Fruit fly (Drosophila melanogaster): ENCODE data around the gene RpL15.

RpL15 gene

dm6 chr3L:27267060-27267805 is at the start of gene RpL15:
Gene RpL15 (plus strand): TSS chr3L:27267255.
- TF ChIP-seq Dll (optimal IDR thresholded peaks at IDR 0.05) (no peak), pan (optimal IDR thresholded peaks at IDR 0.05) (no peak), usp (GFP tag; optimal IDR thresholded peaks at IDR 0.05) (no peak), psq (optimal IDR thresholded peaks at IDR 0.05) (no peak), EcR (GFP tag; optimal IDR thresholded peaks at IDR 0.05) (no peak), CG8478 (optimal IDR thresholded peaks at IDR 0.05) (no peak)

dm6 chr3L:27261987-27262386 is 5.1 kb upstream of the RpL15 start:
- TF ChIP-seq CG8478 (optimal IDR thresholded peaks at IDR 0.05), result no peak
- no peak for TF ChIP-seq psq (optimal IDR thresholded peaks at IDR 0.05)
- TF ChIP-seq pan (optimal IDR thresholded peaks at IDR 0.05), result no peak
- no peak for TF ChIP-seq Dll (optimal IDR thresholded peaks at IDR 0.05)
- TF ChIP-seq usp (GFP tag; optimal IDR thresholded peaks at IDR 0.05), result no peak
- TF ChIP-seq EcR (GFP tag; optimal IDR thresholded peaks at IDR 0.05), result no peak

DNA sequence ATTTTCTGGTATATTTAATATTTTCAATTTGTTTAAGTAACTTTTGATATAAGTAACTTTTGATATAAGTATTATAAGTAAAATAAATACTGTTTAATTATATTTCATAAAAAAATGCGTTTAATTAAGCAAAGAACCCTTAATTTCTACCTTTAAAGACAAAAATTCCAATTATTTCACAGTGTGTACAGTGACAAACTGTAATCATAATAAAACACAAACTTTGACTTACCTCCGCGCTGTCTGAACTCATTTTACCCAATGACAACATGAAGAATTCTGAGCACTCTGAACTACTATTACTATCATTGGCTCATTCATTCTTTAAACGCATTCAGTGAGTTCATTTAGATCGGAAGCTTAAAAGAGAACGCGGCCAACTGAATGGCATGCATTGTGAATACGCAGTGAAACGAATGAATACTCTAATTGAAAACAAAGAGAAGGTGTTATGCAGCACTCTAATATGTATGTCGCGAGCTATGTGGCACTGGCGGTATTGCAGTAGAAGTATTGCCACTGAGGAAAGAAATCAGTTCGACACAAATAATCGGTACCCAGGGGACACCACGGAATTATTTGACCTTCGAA is 2.6 kb upstream of the RpL15 start:
- TF ChIP-seq Dll (optimal IDR thresholded peaks at IDR 0.05), result no peak
- TF ChIP-seq pan (optimal IDR thresholded peaks at IDR 0.05), result no peak
- TF ChIP-seq psq (optimal IDR thresholded peaks at IDR 0.05), result no peak
- TF ChIP-seq usp (GFP tag; optimal IDR thresholded peaks at IDR 0.05), result no peak
- no peak for TF ChIP-seq EcR (GFP tag; optimal IDR thresholded peaks at IDR 0.05)
- TF ChIP-seq CG8478 (optimal IDR thresholded peaks at IDR 0.05), result no peak

- no peak for TF ChIP-seq Dll (optimal IDR thresholded peaks at IDR 0.05)
- TF ChIP-seq usp (GFP tag; optimal IDR thresholded peaks at IDR 0.05), result no peak
- no peak for TF ChIP-seq pan (optimal IDR thresholded peaks at IDR 0.05)
- TF ChIP-seq psq (optimal IDR thresholded peaks at IDR 0.05), result no peak
- no peak for TF ChIP-seq CG8478 (optimal IDR thresholded peaks at IDR 0.05)
- no peak for TF ChIP-seq EcR (GFP tag; optimal IDR thresholded peaks at IDR 0.05)
Observed at dm6 chr3L:27265613-27266012, 1.4 kb upstream of the RpL15 start.

DNA sequence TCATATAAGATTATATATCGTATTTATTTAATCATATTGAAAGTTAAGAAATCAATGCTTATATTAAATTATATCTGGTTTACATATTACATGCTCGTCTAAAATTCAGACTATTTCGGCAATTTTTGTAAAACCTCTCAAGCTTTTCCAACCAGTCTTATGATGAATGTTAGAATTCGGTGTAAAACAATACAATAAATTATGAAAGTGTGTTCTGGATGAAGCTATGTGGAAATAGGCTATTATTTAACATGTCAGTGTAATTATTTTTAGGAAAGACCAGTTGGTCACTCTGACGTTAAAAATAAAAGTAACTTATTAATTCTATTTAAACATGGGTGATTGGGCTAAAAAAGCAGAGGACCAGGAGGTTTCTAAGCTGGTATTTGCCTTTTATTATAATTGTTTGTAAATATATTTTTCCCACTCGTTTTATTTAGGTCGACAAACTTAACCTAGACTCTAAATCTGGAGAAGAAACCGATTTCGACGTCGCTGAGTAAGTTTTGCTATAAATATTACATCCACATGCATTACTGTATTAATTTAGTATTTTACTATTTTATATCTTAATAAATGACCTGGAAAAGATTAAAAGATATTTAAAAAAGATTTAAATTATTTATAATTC is 12.1 kb downstream of the RpL15 start, which contains the start of gene Dbp80:
Dbp80 (plus strand) TSS at position 276 of the 631 bp plus-strand sequence.
- TF ChIP-seq psq (optimal IDR thresholded peaks at IDR 0.05) (no peak), EcR (GFP tag; optimal IDR thresholded peaks at IDR 0.05) (no peak), pan (optimal IDR thresholded peaks at IDR 0.05) (no peak), Dll (optimal IDR thresholded peaks at IDR 0.05) (no peak), CG8478 (optimal IDR thresholded peaks at IDR 0.05) (no peak), usp (GFP tag; optimal IDR thresholded peaks at IDR 0.05) (no peak)

Measured in whole organism.